Fruit fly (Drosophila melanogaster): Measurements from ENCODE around the gene CG4982.

DNA sequence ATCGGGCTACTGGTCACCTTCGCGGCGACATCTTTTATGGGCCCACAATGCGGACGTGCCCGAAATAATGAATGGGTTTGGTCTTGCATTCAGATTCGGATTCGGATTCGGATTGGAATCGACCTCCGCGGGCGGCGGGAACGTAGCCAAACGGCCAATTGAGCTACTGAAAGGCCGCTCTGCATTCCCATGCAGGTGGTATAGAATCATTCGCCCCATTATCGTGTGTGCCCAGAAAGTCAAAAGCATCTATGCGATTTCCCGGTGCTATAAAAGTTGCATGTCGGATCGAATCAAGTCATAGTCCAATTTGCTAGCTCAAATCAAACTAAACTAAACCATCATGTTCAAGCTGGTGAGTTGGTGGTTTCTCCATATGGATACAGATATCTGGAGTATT is 32.2 kb upstream of the CG4982 start, which contains the start of gene CG13068:
- TF ChIP-seq CTCF (optimal IDR thresholded peaks at IDR 0.05) (no peak), CG8478 (optimal IDR thresholded peaks at IDR 0.05) (no peak)
